Worm (Caenorhabditis elegans): ENCODE data around the gene F23G4.1.
A peak's percentile ranks its signal among the peaks of the same experiment; 100 is the strongest.

Gene F23G4.1

ce11 chrX:6598732-6599131 is 4.3 kb downstream of the F23G4.1 start, which contains the start of gene hic-1:
hic-1 (minus strand) TSS chrX:6598832.
- TF ChIP-seq fos-1 (tag; optimal IDR thresholded peaks at IDR 0.05) = no peak
- TF ChIP-seq lin-14 (GFP tag; optimal IDR thresholded peaks at IDR 0.05) = peak; percentile 27

DNA sequence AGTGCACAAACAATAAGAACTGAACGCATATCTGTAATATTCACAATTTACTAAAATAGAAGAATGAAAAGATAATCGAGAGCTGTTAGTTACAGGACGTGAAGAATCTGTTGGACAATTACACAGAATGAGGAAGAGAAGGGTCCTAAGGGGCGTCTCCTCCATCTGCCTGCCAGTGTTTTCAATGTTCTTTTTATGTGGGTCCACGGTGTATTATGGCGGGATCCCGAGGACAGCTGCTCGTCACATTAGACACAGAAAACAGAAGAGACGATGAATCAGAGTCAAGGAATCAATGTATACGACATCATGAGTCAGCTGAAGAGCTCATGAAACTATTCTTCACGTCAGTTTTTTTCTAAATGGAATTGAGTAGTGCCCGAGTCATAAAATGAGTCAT is 5.9 kb downstream of the F23G4.1 start, which contains the start of gene ttr-6:
Gene ttr-6 (minus strand): TSS at position 33 of the 400 bp plus-strand sequence.
- TF ChIP-seq C04F5.9 (tag; optimal IDR thresholded peaks at IDR 0.05) (no peak), blmp-1 (tag; optimal IDR thresholded peaks at IDR 0.05) (no peak), ceh-8 (GFP tag; optimal IDR thresholded peaks at IDR 0.05) (no peak), ztf-11 (tag; optimal IDR thresholded peaks at IDR 0.05) (no peak), grh-1 (GFP tag; IDR thresholded peaks at IDR 0.05) (no peak), snu-23 (GFP tag; optimal IDR thresholded peaks at IDR 0.05) (peak; percentile 2), ets-5 (GFP tag; IDR thresholded peaks at IDR 0.05) (no peak), unc-30 (tag; optimal IDR thresholded peaks at IDR 0.05) (no peak), nhr-85 (tag) (no peak), efl-1 (optimal IDR thresholded peaks at IDR 0.05) (no peak), efl-1 (GFP tag; optimal IDR thresholded peaks at IDR 0.05 in 1 of 2) (peak in 1 of 2 experiments; percentile 31), tlp-1 (tag; optimal IDR thresholded peaks at IDR 0.05) (no peak), rnt-1 (tag; optimal IDR thresholded peaks at IDR 0.05) (peak; percentile 69), mef-2 (tag; optimal IDR thresholded peaks at IDR 0.05) (no peak), ceh-88 (GFP tag; IDR thresholded peaks at IDR 0.05) (no peak), sox-4 (tag; optimal IDR thresholded peaks at IDR 0.05) (no peak), nhr-19 (GFP tag; conservative IDR thresholded peaks at IDR 0.05) (peak; percentile 23; the same call in 1 of the 2 replicates), unc-130 (tag; optimal IDR thresholded peaks at IDR 0.05) (no peak), lin-14 (GFP tag; optimal IDR thresholded peaks at IDR 0.05) (peak; percentile 53), nhr-20 (tag; optimal IDR thresholded peaks at IDR 0.05) (no peak), nhr-71 (tag; optimal IDR thresholded peaks at IDR 0.05) (peak; percentile 42), nhr-237 (tag; optimal IDR thresholded peaks at IDR 0.05) (no peak), pag-3 (tag; optimal IDR thresholded peaks at IDR 0.05; ENCODE audit: borderline replicate concordance, insufficient read depth) (peak; percentile 34), aha-1 (tag; optimal IDR thresholded peaks at IDR 0.05) (no peak)

ce11 chrX:6593178-6593786 is 9.7 kb downstream of the F23G4.1 start:
- TF ChIP-seq zag-1 (tag; optimal IDR thresholded peaks at IDR 0.05) = no peak
- peak; percentile 9 for TF ChIP-seq ztf-4 (tag; optimal IDR thresholded peaks at IDR 0.05)
- peak; percentile 37 for TF ChIP-seq jun-1 (tag; optimal IDR thresholded peaks at IDR 0.05)
- no peak for TF ChIP-seq pax-3 (tag; optimal IDR thresholded peaks at IDR 0.05)
- peak; percentile 30 for TF ChIP-seq lir-3 (tag; optimal IDR thresholded peaks at IDR 0.05; ENCODE audit: poor library complexity)
- TF ChIP-seq sptf-1 (tag; optimal IDR thresholded peaks at IDR 0.05) = no peak
- no peak for TF ChIP-seq mab-9 (GFP tag; IDR thresholded peaks at IDR 0.05)
- peak; percentile 77 for TF ChIP-seq nhr-47 (tag; optimal IDR thresholded peaks at IDR 0.05)
- TF ChIP-seq sox-4 (tag; optimal IDR thresholded peaks at IDR 0.05) = no peak
- TF ChIP-seq aly-2 (tag; optimal IDR thresholded peaks at IDR 0.05) = peak; percentile 82
- TF ChIP-seq nhr-11 (tag; optimal IDR thresholded peaks at IDR 0.05) = no peak
- peak; percentile 25 for TF ChIP-seq sup-37 (GFP tag; optimal IDR thresholded peaks at IDR 0.05)
- no peak for TF ChIP-seq alr-1 (tag; optimal IDR thresholded peaks at IDR 0.05; ENCODE audit: borderline replicate concordance)
- no peak for TF ChIP-seq fkh-4 (tag; optimal IDR thresholded peaks at IDR 0.05; ENCODE audit: borderline replicate concordance)
- peak; percentile 58 for TF ChIP-seq irx-1 (tag; optimal IDR thresholded peaks at IDR 0.05)
- TF ChIP-seq grh-1 (GFP tag; IDR thresholded peaks at IDR 0.05) = 0 out of 2 replicates have a peak, but pooled peaks have one; percentile 19
- peak; percentile 83 for TF ChIP-seq xbp-1 (tag; optimal IDR thresholded peaks at IDR 0.05)
- no peak for TF ChIP-seq nhr-237 (tag; optimal IDR thresholded peaks at IDR 0.05)
- peak in 1 of 2 experiments; percentile 33 for TF ChIP-seq mdl-1 (tag; optimal IDR thresholded peaks at IDR 0.05)
- TF ChIP-seq ets-5 (GFP tag; IDR thresholded peaks at IDR 0.05) = no peak
- peak; percentile 71 for TF ChIP-seq nhr-20 (tag; optimal IDR thresholded peaks at IDR 0.05)
- TF ChIP-seq dsc-1 (tag; optimal IDR thresholded peaks at IDR 0.05) = peak; percentile 79
- no peak for TF ChIP-seq C34B4.2 (tag; optimal IDR thresholded peaks at IDR 0.05)
- TF ChIP-seq efl-1 (optimal IDR thresholded peaks at IDR 0.05) = peak; percentile 3 to 21
- peak in 1 of 2 experiments; percentile 6 for TF ChIP-seq efl-1 (GFP tag; optimal IDR thresholded peaks at IDR 0.05 in 1 of 2)
- no peak for TF ChIP-seq ceh-8 (GFP tag; optimal IDR thresholded peaks at IDR 0.05)
- TF ChIP-seq pqm-1 (tag; optimal IDR thresholded peaks at IDR 0.05) = no peak
- no peak for TF ChIP-seq pag-3 (tag; optimal IDR thresholded peaks at IDR 0.05; ENCODE audit: borderline replicate concordance, insufficient read depth)
- no peak for TF ChIP-seq ceh-63 (GFP tag; optimal IDR thresholded peaks at IDR 0.05)
- no peak for TF ChIP-seq mef-2 (tag; optimal IDR thresholded peaks at IDR 0.05)
- no peak for TF ChIP-seq dpl-1 (GFP tag; optimal IDR thresholded peaks at IDR 0.05)
- TF ChIP-seq ama-1 (optimal IDR thresholded peaks at IDR 0.05) = no peak
- TF ChIP-seq rnt-1 (tag; optimal IDR thresholded peaks at IDR 0.05) = peak; percentile 64
- peak; percentile 44 for TF ChIP-seq fos-1 (tag; optimal IDR thresholded peaks at IDR 0.05)
